Fruit fly (Drosophila melanogaster) whole organism, embryonic: ENCODE measurements around the gene Trf4-2.

Source experiments
- Drgx ChIP-seq: fragments of 200-800 bp; sonication (Bioruptor generic); IDR thresholded peaks from 2 replicates; pipeline ENCODE4 v1.3.6; 2022; ENCODE audit warnings: missing biosample characterization, missing genetic modification characterization
- Hr78 ChIP-seq, 2 experiments: fragments of 200-800 bp in 1 of 2; fragments of >200 bp in 1 of 2; sonication (Bioruptor generic) in 1 of 2; optimal IDR thresholded peaks; 2 replicates each; lab custom pipeline; 2017 to 2019; ENCODE audit warnings: missing biosample characterization in 2 of 2, missing genetic modification characterization in 2 of 2, mild to moderate bottlenecking in 1 of 2, moderate library complexity in 1 of 2
- Mrtf ChIP-seq: fragments of 200-800 bp; sonication (Bioruptor generic); IDR thresholded peaks from 3 replicates; pipeline ENCODE4 v1.3.6; 2022; ENCODE audit warnings: missing biosample characterization, missing genetic modification characterization
- Sin3A ChIP-seq: fragments of >200 bp; optimal IDR thresholded peaks from 2 replicates; lab custom pipeline; 2018
- ab ChIP-seq: fragments of 200-800 bp; sonication (Bioruptor generic); optimal IDR thresholded peaks from 2 replicates; lab custom pipeline; 2016; ENCODE audit warnings: missing biosample characterization, missing genetic modification characterization
- hth ChIP-seq: fragments of >200 bp; optimal IDR thresholded peaks from 2 replicates; lab custom pipeline; 2017; ENCODE audit warnings: inconsistent platforms
- salm ChIP-seq: fragments of 200-800 bp; sonication (Bioruptor generic); optimal IDR thresholded peaks from 2 replicates; lab custom pipeline; 2018; ENCODE audit warnings: missing biosample characterization, mild to moderate bottlenecking, missing genetic modification characterization

- no peak for TF ChIP-seq Drgx
- no peak for TF ChIP-seq Sin3A (lab: Kevin White, UChicago)
- no peak for TF ChIP-seq salm
- TF ChIP-seq Mrtf = no peak
- TF ChIP-seq Hr78 (GFP tag; optimal IDR thresholded peaks at IDR 0.05; lab: Kevin White, UChicago) = no peak
- TF ChIP-seq ab (GFP tag; lab: Kevin White, UChicago) = no peak
- no peak for TF ChIP-seq hth (lab: Kevin White, UChicago)
Measured at dm6 chr3R:24965403-24965802, 40.4 kb downstream of the Trf4-2 start.
